Worm (Caenorhabditis elegans): ENCODE data around the gene icln-1.

DNA sequence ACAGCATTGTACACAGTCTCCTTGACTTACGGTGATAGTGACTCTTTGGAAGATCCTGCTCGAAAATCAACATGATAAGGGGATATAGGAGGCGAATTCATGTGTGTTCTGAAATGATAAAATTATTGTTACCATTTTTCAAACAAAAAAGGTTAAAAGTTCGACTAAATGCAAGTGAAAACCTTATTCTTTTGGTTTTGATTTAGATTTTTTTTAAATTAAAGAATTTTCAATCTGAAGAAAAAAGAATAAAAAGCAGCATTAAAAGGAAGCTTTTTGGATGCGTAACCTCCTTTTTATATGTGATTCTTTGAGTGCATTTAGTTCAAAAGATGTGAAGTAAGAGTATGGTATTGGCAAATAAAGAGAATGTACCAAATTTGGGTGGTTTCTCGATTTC is 39.9 kb upstream of the icln-1 start, which contains the start of gene delm-1:
- no peak for TF ChIP-seq nfya-1 (tag; optimal IDR thresholded peaks at IDR 0.05)
- no peak for TF ChIP-seq pqm-1 (tag; optimal IDR thresholded peaks at IDR 0.05)
- no peak for TF ChIP-seq gmeb-2 (tag; optimal IDR thresholded peaks at IDR 0.05)
- TF ChIP-seq C38D4.7 (GFP tag; optimal IDR thresholded peaks at IDR 0.05), result no peak

All from whole organism, late embryonic.